Fruit fly (Drosophila melanogaster) whole organism, embryonic: ENCODE data around the gene Fnta.
A peak's percentile ranks its signal among the peaks of the same experiment; 100 is the strongest.

ENCODE experiments used
- Adf1 ChIP-seq: fragments of 200-800 bp; sonication (Bioruptor generic); IDR thresholded peaks from 2 replicates; pipeline ENCODE4 v1.3.6; 2022; ENCODE audit warnings: missing biosample characterization, missing genetic modification characterization
- CG1024 ChIP-seq: fragments of 200-800 bp; sonication (Bioruptor generic); IDR thresholded peaks from 2 replicates; pipeline ENCODE4 v1.3.6; 2022; ENCODE audit warnings: missing biosample characterization, missing genetic modification characterization
- CG10543 ChIP-seq: fragments of 200-800 bp; sonication (Bioruptor generic); optimal IDR thresholded peaks from 3 replicates; lab custom pipeline; 2017; ENCODE audit warnings: missing biosample characterization, mild to moderate bottlenecking, missing genetic modification characterization, moderate library complexity
- CG11093 ChIP-seq: fragments of 200-800 bp; sonication (Bioruptor generic); IDR thresholded peaks from 3 replicates; pipeline ENCODE4 v1.3.6; 2022; ENCODE audit warnings: missing biosample characterization, missing genetic modification characterization
- CG11456 ChIP-seq: fragments of 200-800 bp; sonication (Bioruptor generic); IDR thresholded peaks from 3 replicates; pipeline ENCODE4 v1.3.6; 2022; ENCODE audit warnings: missing biosample characterization, missing genetic modification characterization
- CG11696 ChIP-seq: fragments of 200-800 bp; sonication (Bioruptor generic); IDR thresholded peaks from 2 replicates; pipeline ENCODE4 v1.3.6; 2022; ENCODE audit warnings: missing biosample characterization, missing genetic modification characterization
- CG12942 ChIP-seq: fragments of 200-800 bp; sonication (Bioruptor generic); optimal IDR thresholded peaks from 3 replicates; lab custom pipeline; 2016; ENCODE audit warnings: missing biosample characterization, missing genetic modification characterization
- CG14860 ChIP-seq: fragments of 200-800 bp; sonication (Bioruptor generic); IDR thresholded peaks from 3 replicates; pipeline ENCODE4 v1.3.6; 2022; ENCODE audit warnings: missing biosample characterization, missing genetic modification characterization; ENCODE audit not compliant: partially characterized antibody
- CG15514 ChIP-seq: fragments of 200-800 bp; sonication (Bioruptor generic); optimal IDR thresholded peaks from 3 replicates; lab custom pipeline; 2017; ENCODE audit warnings: missing biosample characterization, missing genetic modification characterization, mild to moderate bottlenecking, moderate library complexity, missing genetic modification reagents
- CG1603 ChIP-seq: fragments of 200-800 bp; sonication (Bioruptor generic); optimal IDR thresholded peaks from 2 replicates; lab custom pipeline; 2019; ENCODE audit warnings: missing biosample characterization, mild to moderate bottlenecking, missing genetic modification characterization, moderate library complexity
- CG17829 ChIP-seq: fragments of 200-800 bp; optimal IDR thresholded peaks from 2 replicates; lab custom pipeline; 2019; ENCODE audit warnings: missing biosample characterization, mild to moderate bottlenecking, missing genetic modification characterization, moderate library complexity
- CG2875 ChIP-seq: fragments of 200-800 bp; sonication (Bioruptor generic); optimal IDR thresholded peaks from 2 replicates; lab custom pipeline; 2017; ENCODE audit warnings: missing biosample characterization, mild to moderate bottlenecking, missing genetic modification characterization, missing genetic modification reagents
- CG30403 ChIP-seq: fragments of 200-800 bp; sonication (Bioruptor generic); optimal IDR thresholded peaks from 3 replicates; lab custom pipeline; 2016; ENCODE audit warnings: missing biosample characterization, missing genetic modification characterization
- CG31441 ChIP-seq: fragments of 200-800 bp; sonication (Bioruptor generic); IDR thresholded peaks from 2 replicates; pipeline ENCODE4 v1.3.6; 2022; ENCODE audit warnings: missing biosample characterization, missing genetic modification characterization
- CG43689 ChIP-seq: fragments of 200-800 bp; sonication (Bioruptor generic); IDR thresholded peaks from 2 replicates; pipeline ENCODE4 v1.3.6; 2022; ENCODE audit warnings: missing biosample characterization, missing genetic modification characterization
- CG5953 ChIP-seq: fragments of 200-800 bp; sonication (Bioruptor generic); IDR thresholded peaks from 2 replicates; pipeline ENCODE4 v1.3.6; 2022; ENCODE audit warnings: missing biosample characterization, missing genetic modification characterization
- CG6254 ChIP-seq: fragments of 200-800 bp; sonication (Bioruptor generic); optimal IDR thresholded peaks from 3 replicates; lab custom pipeline; 2017; ENCODE audit warnings: mild to moderate bottlenecking, missing biosample characterization, missing genetic modification reagents, missing genetic modification characterization
- CG6791 ChIP-seq: fragments of 200-800 bp; sonication (Bioruptor generic); IDR thresholded peaks from 3 replicates; pipeline ENCODE4 v1.3.6; 2022; ENCODE audit warnings: missing biosample characterization, missing genetic modification characterization; ENCODE audit not compliant: partially characterized antibody
- CG9817 ChIP-seq: fragments of 200-800 bp; sonication (Bioruptor generic); optimal IDR thresholded peaks from 2 replicates; lab custom pipeline; 2018; ENCODE audit warnings: missing biosample characterization, mild to moderate bottlenecking, missing genetic modification characterization, moderate library complexity
- Dad ChIP-seq: fragments of 200-800 bp; sonication (Bioruptor generic); optimal IDR thresholded peaks from 3 replicates; lab custom pipeline; 2016; ENCODE audit warnings: missing biosample characterization, missing genetic modification characterization
- Doc3 ChIP-seq: fragments of 200-800 bp; sonication (Bioruptor generic); IDR thresholded peaks from 3 replicates; pipeline ENCODE4 v1.3.6; 2022; ENCODE audit warnings: missing biosample characterization, missing genetic modification characterization; ENCODE audit not compliant: partially characterized antibody
- H2.0 ChIP-seq: fragments of 200-800 bp; sonication (Bioruptor generic); IDR thresholded peaks from 2 replicates; pipeline ENCODE4 v1.3.6; 2022; ENCODE audit warnings: missing biosample characterization, missing genetic modification characterization
- HLH3B ChIP-seq: fragments of 200-800 bp; sonication (Bioruptor generic); IDR thresholded peaks from 2 replicates; pipeline ENCODE4 v1.3.6; 2022; ENCODE audit warnings: missing biosample characterization, missing genetic modification characterization
- HmgZ ChIP-seq: fragments of 200-800 bp; sonication (Bioruptor generic); optimal IDR thresholded peaks from 2 replicates; lab custom pipeline; 2018; ENCODE audit warnings: missing biosample characterization, mild to moderate bottlenecking, missing genetic modification characterization
- Hmr ChIP-seq: fragments of 200-800 bp; sonication (Bioruptor generic); optimal IDR thresholded peaks from 3 replicates; lab custom pipeline; 2017; ENCODE audit warnings: mild to moderate bottlenecking, missing biosample characterization, missing genetic modification reagents, missing genetic modification characterization
- Mrtf ChIP-seq: fragments of 200-800 bp; sonication (Bioruptor generic); IDR thresholded peaks from 3 replicates; pipeline ENCODE4 v1.3.6; 2022; ENCODE audit warnings: missing biosample characterization, missing genetic modification characterization
- NFAT ChIP-seq: fragments of 200-800 bp; sonication (Bioruptor generic); IDR thresholded peaks from 2 replicates; pipeline ENCODE4 v1.3.6; 2022; ENCODE audit warnings: missing biosample characterization, missing genetic modification characterization
- Nf-YA ChIP-seq: fragments of 200-800 bp; sonication (Bioruptor generic); IDR thresholded peaks from 2 replicates; pipeline ENCODE4 v1.3.6; 2022; ENCODE audit warnings: missing biosample characterization, missing genetic modification characterization
- Optix ChIP-seq: fragments of 200-800 bp; sonication (Bioruptor generic); IDR thresholded peaks from 3 replicates; pipeline ENCODE4 v1.3.6; 2022; ENCODE audit warnings: missing biosample characterization, missing genetic modification characterization
- Side ChIP-seq: fragments of 200-800 bp; sonication (Bioruptor generic); optimal IDR thresholded peaks from 2 replicates; lab custom pipeline; 2016; ENCODE audit warnings: missing biosample characterization, missing genetic modification characterization
- Sry-δ ChIP-seq: fragments of 200-800 bp; sonication (Bioruptor generic); optimal IDR thresholded peaks from 2 replicates; lab custom pipeline; 2016; ENCODE audit warnings: missing biosample characterization, missing genetic modification characterization
- Trl ChIP-seq, 3 experiments: fragments of >200 bp in 2 of 3; fragments of 200-800 bp in 1 of 3; sonication (Bioruptor generic) in 1 of 3; optimal IDR thresholded peaks; 2 replicates in 1 of 3; 3 replicates in 2 of 3; lab custom pipeline; 2016 to 2017; ENCODE audit warnings: missing biosample characterization in 1 of 3, missing genetic modification characterization in 1 of 3
- ab ChIP-seq: fragments of 200-800 bp; sonication (Bioruptor generic); optimal IDR thresholded peaks from 2 replicates; lab custom pipeline; 2016; ENCODE audit warnings: missing biosample characterization, missing genetic modification characterization
- al ChIP-seq: fragments of 200-800 bp; sonication (Bioruptor generic); IDR thresholded peaks from 2 replicates; pipeline ENCODE4 v1.3.6; 2022; ENCODE audit warnings: missing biosample characterization, missing genetic modification characterization
- amos ChIP-seq: fragments of 200-800 bp; sonication (Bioruptor generic); IDR thresholded peaks from 2 replicates; pipeline ENCODE4 v1.3.6; 2022; ENCODE audit warnings: missing biosample characterization, missing genetic modification characterization; ENCODE audit not compliant: partially characterized antibody
- az2 ChIP-seq: fragments of 200-800 bp; sonication (Bioruptor generic); optimal IDR thresholded peaks from 3 replicates; lab custom pipeline; 2016; ENCODE audit warnings: missing biosample characterization, missing genetic modification characterization
- dmrt11E ChIP-seq: fragments of 200-800 bp; sonication (Bioruptor generic); optimal IDR thresholded peaks from 3 replicates; lab custom pipeline; 2018; ENCODE audit warnings: missing biosample characterization, mild to moderate bottlenecking, missing genetic modification characterization, moderate library complexity
- gfzf ChIP-seq: fragments of 200-800 bp; sonication (Bioruptor generic); optimal IDR thresholded peaks from 2 replicates; lab custom pipeline; 2016; ENCODE audit warnings: missing biosample characterization, mild to moderate bottlenecking, missing genetic modification characterization, moderate library complexity
- hbn ChIP-seq: fragments of 200-800 bp; sonication (Bioruptor generic); IDR thresholded peaks from 2 replicates; pipeline ENCODE4 v1.3.6; 2022; ENCODE audit warnings: missing biosample characterization, missing genetic modification characterization; ENCODE audit not compliant: partially characterized antibody
- jigr1 ChIP-seq: fragments of 200-800 bp; sonication (Bioruptor generic); IDR thresholded peaks from 3 replicates; pipeline ENCODE4 v1.3.6; 2022; ENCODE audit warnings: missing biosample characterization, missing genetic modification characterization
- klu ChIP-seq: fragments of 200-800 bp; sonication (Bioruptor generic); IDR thresholded peaks from 2 replicates; pipeline ENCODE4 v1.3.6; 2022; ENCODE audit warnings: missing biosample characterization, missing genetic modification characterization
- mirr ChIP-seq: fragments of 200-800 bp; sonication (Bioruptor generic); optimal IDR thresholded peaks from 3 replicates; lab custom pipeline; 2018; ENCODE audit warnings: missing biosample characterization, mild to moderate bottlenecking, missing genetic modification characterization
- nmo ChIP-seq: fragments of 200-800 bp; sonication (Bioruptor generic); optimal IDR thresholded peaks from 2 replicates; lab custom pipeline; 2018; ENCODE audit warnings: missing biosample characterization, mild to moderate bottlenecking, missing genetic modification characterization, moderate library complexity
- peb ChIP-seq: fragments of 200-800 bp; sonication (Bioruptor generic); IDR thresholded peaks from 2 replicates; pipeline ENCODE4 v1.3.6; 2022; ENCODE audit warnings: missing biosample characterization, missing genetic modification characterization
- pnt ChIP-seq: fragments of 200-800 bp; sonication (Bioruptor generic); optimal IDR thresholded peaks from 3 replicates; lab custom pipeline; 2016; ENCODE audit warnings: missing biosample characterization, missing genetic modification characterization
- prd ChIP-seq, 3 experiments: fragments of >200 bp in 2 of 3; fragments of 200-800 bp in 1 of 3; sonication (Bioruptor generic) in 1 of 3; optimal IDR thresholded peaks in 2 of 3; IDR thresholded peaks in 1 of 3; 2 replicates in 2 of 3; 3 replicates in 1 of 3; pipeline versions ENCODE4 v1.3.6 to Lab custom; 2017 to 2022; ENCODE audit warnings: missing biosample characterization in 1 of 3, missing genetic modification characterization in 1 of 3
- pros ChIP-seq: fragments of 200-800 bp; sonication (Bioruptor generic); optimal IDR thresholded peaks from 3 replicates; lab custom pipeline; 2019; ENCODE audit warnings: missing biosample characterization, mild to moderate bottlenecking, missing genetic modification characterization, moderate library complexity
- sd ChIP-seq: fragments of 200-800 bp; sonication (Bioruptor generic); optimal IDR thresholded peaks from 3 replicates; lab custom pipeline; 2018; ENCODE audit warnings: missing biosample characterization, mild to moderate bottlenecking, missing genetic modification characterization, moderate library complexity
- slbo ChIP-seq: fragments of 200-800 bp; sonication (Bioruptor generic); IDR thresholded peaks from 2 replicates; pipeline ENCODE4 v1.3.6; 2022; ENCODE audit warnings: missing biosample characterization, missing genetic modification characterization
- sug ChIP-seq: fragments of 200-800 bp; optimal IDR thresholded peaks from 2 replicates; lab custom pipeline; 2019; ENCODE audit warnings: missing biosample characterization, mild to moderate bottlenecking, missing genetic modification characterization, moderate library complexity
- yki ChIP-seq: fragments of >200 bp; optimal IDR thresholded peaks from 3 replicates; lab custom pipeline; 2018

Fnta gene

DNA sequence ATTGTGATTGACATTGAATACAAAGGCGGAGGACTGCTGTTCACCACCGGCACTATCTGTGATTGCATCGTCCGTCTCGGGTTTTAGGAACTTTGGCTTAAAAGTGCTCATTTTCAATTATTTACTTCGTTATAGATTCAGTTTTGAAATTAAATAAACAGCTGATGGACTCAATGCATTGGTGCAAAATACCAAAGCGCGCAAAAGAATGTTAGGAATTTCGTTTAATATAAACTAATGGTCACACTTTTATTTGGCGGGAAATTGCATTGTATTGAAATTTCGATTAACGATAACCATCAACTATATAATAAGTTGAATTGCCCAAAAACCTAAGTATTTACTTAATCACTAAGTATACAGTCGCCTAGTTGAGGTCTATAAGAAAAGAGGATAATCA lies 12.4 kb downstream of the Fnta start, which contains the start of gene CG3225 (continued):
- TF ChIP-seq mirr (GFP tag; lab: Kevin White, UChicago) = no peak
- no peak for TF ChIP-seq Nf-YA (GFP tag; lab: Robert Waterston, UW)
- TF ChIP-seq Adf1 (GFP tag; lab: Robert Waterston, UW) = no peak
- no peak for TF ChIP-seq Dad (GFP tag; lab: Kevin White, UChicago)
- TF ChIP-seq CG2875 = no peak
- no peak for TF ChIP-seq slbo
- TF ChIP-seq CG12942 (GFP tag; lab: Kevin White, UChicago) = no peak
- no peak for TF ChIP-seq pnt
- peak; percentile 33; the same call in 1 of the 2 replicates for TF ChIP-seq hbn (GFP tag; lab: Robert Waterston, UW)
- TF ChIP-seq Hmr (GFP tag; lab: Kevin White, UChicago) = no peak
- TF ChIP-seq CG11093 (GFP tag; lab: Robert Waterston, UW) = no peak
- TF ChIP-seq CG30403 = no peak
- no peak for TF ChIP-seq prd (optimal IDR thresholded peaks at IDR 0.05; lab: Kevin White, UChicago)
- no peak for TF ChIP-seq prd (GFP tag; IDR thresholded peaks at IDR 0.05; lab: Robert Waterston, UW)
- peak; percentile 38; the same call in 1 of the 3 replicates for TF ChIP-seq Doc3 (GFP tag; lab: Robert Waterston, UW)
- peak; percentile 30 for TF ChIP-seq HmgZ (tag; lab: Kevin White, UChicago)
- TF ChIP-seq CG11456 (GFP tag; lab: Robert Waterston, UW) = no peak
- peak; percentile 100 for TF ChIP-seq sd (tag; lab: Kevin White, UChicago)
- TF ChIP-seq CG14860 (GFP tag; lab: Robert Waterston, UW) = no peak
- TF ChIP-seq CG31441 (GFP tag; lab: Robert Waterston, UW) = no peak
- no peak for TF ChIP-seq H2.0 (GFP tag; lab: Robert Waterston, UW)
- TF ChIP-seq Side (GFP tag; lab: Kevin White, UChicago) = no peak
- peak; percentile 25 for TF ChIP-seq Sry-δ (GFP tag; lab: Kevin White, UChicago)
- TF ChIP-seq CG43689 = no peak
- TF ChIP-seq NFAT = no peak
- TF ChIP-seq Mrtf (GFP tag; lab: Robert Waterston, UW) = no peak
- TF ChIP-seq dmrt11E (tag; lab: Kevin White, UChicago) = no peak
- no peak; the same call in 1 of the 2 replicates for TF ChIP-seq amos
- 0 out of 3 replicates have a peak, but pooled peaks have one; percentile 6 for TF ChIP-seq CG6791 (GFP tag; lab: Robert Waterston, UW)
- no peak for TF ChIP-seq Trl (optimal IDR thresholded peaks at IDR 0.05; lab: Kevin White, UChicago)
- TF ChIP-seq Trl (GFP tag; optimal IDR thresholded peaks at IDR 0.05; lab: Kevin White, UChicago) = no peak
- no peak for TF ChIP-seq CG9817 (tag; lab: Kevin White, UChicago)
- peak; percentile 4 for TF ChIP-seq sug (tag; lab: Kevin White, UChicago)
- TF ChIP-seq CG10543 (GFP tag; lab: Kevin White, UChicago) = no peak
- TF ChIP-seq HLH3B (GFP tag; lab: Robert Waterston, UW) = no peak
- TF ChIP-seq CG17829 = peak; percentile 16
- TF ChIP-seq jigr1 (GFP tag; lab: Robert Waterston, UW) = no peak
- TF ChIP-seq CG1603 (tag; lab: Kevin White, UChicago) = peak; percentile 73
- TF ChIP-seq peb (GFP tag; lab: Robert Waterston, UW) = no peak
- TF ChIP-seq CG5953 = no peak
- no peak for TF ChIP-seq pros (GFP tag; lab: Kevin White, UChicago)
- TF ChIP-seq az2 (GFP tag; lab: Kevin White, UChicago) = no peak
- peak; percentile 52 for TF ChIP-seq CG15514 (GFP tag; lab: Kevin White, UChicago)
- peak; percentile 92 for TF ChIP-seq gfzf
- TF ChIP-seq CG1024 (GFP tag; lab: Robert Waterston, UW) = no peak
- TF ChIP-seq ab (GFP tag; lab: Kevin White, UChicago) = no peak
- TF ChIP-seq Optix (GFP tag; lab: Robert Waterston, UW) = no peak
- no peak for TF ChIP-seq CG11696 (GFP tag; lab: Robert Waterston, UW)
- no peak for TF ChIP-seq CG6254 (GFP tag; lab: Kevin White, UChicago)
- no peak for TF ChIP-seq yki (lab: Kevin White, UChicago)
- peak; percentile 8 for TF ChIP-seq nmo
- no peak for TF ChIP-seq klu (GFP tag; lab: Robert Waterston, UW)
- no peak for TF ChIP-seq al (GFP tag; lab: Robert Waterston, UW)
